Fruit fly (Drosophila melanogaster) whole organism, embryonic: ENCODE results near the gene Drs.

Experiments used
- B-H2 ChIP-seq: fragments of 200-800 bp; sonication (Bioruptor generic); optimal IDR thresholded peaks from 2 replicates; lab custom pipeline; 2018; ENCODE audit warnings: missing biosample characterization, mild to moderate bottlenecking, missing genetic modification characterization
- Blimp-1 ChIP-seq: fragments of 200-800 bp; sonication (Bioruptor generic); optimal IDR thresholded peaks from 3 replicates; lab custom pipeline; 2018; ENCODE audit warnings: missing biosample characterization, missing genetic modification characterization, mild to moderate bottlenecking, moderate library complexity, missing genetic modification reagents
- CG10654 ChIP-seq: fragments of 200-800 bp; sonication (Bioruptor generic); optimal IDR thresholded peaks from 2 replicates; lab custom pipeline; 2016; ENCODE audit warnings: missing biosample characterization, missing genetic modification characterization
- CG12299 ChIP-seq: fragments of 200-800 bp; sonication (Bioruptor generic); optimal IDR thresholded peaks from 2 replicates; lab custom pipeline; 2018; ENCODE audit warnings: missing biosample characterization, mild to moderate bottlenecking, missing genetic modification characterization
- CG15479 ChIP-seq: fragments of 200-800 bp; sonication (Bioruptor generic); optimal IDR thresholded peaks from 3 replicates; lab custom pipeline; 2019; ENCODE audit warnings: missing biosample characterization, mild to moderate bottlenecking, missing genetic modification characterization, moderate library complexity
- CG1603 ChIP-seq: fragments of 200-800 bp; sonication (Bioruptor generic); optimal IDR thresholded peaks from 2 replicates; lab custom pipeline; 2019; ENCODE audit warnings: missing biosample characterization, mild to moderate bottlenecking, missing genetic modification characterization, moderate library complexity
- CG17568 ChIP-seq: fragments of 200-800 bp; sonication (Bioruptor generic); optimal IDR thresholded peaks from 2 replicates; lab custom pipeline; 2018; ENCODE audit warnings: missing biosample characterization, mild to moderate bottlenecking, missing genetic modification characterization, moderate library complexity
- CG18011 ChIP-seq: fragments of 200-800 bp; sonication (Bioruptor generic); optimal IDR thresholded peaks from 2 replicates; lab custom pipeline; 2017; ENCODE audit warnings: missing biosample characterization, missing genetic modification characterization, mild to moderate bottlenecking, moderate library complexity, missing genotype
- CG2199 ChIP-seq: fragments of 200-800 bp; sonication (Bioruptor generic); IDR thresholded peaks from 3 replicates; pipeline ENCODE4 v1.3.6; 2022; ENCODE audit warnings: missing biosample characterization, missing genetic modification characterization
- CG2712 ChIP-seq: fragments of 200-800 bp; optimal IDR thresholded peaks from 3 replicates; lab custom pipeline; 2019; ENCODE audit warnings: missing biosample characterization, mild to moderate bottlenecking, missing genetic modification characterization, moderate library complexity
- CG4328 ChIP-seq: fragments of 200-800 bp; sonication (Bioruptor generic); optimal IDR thresholded peaks from 3 replicates; lab custom pipeline; 2017; ENCODE audit warnings: missing biosample characterization, missing genetic modification reagents, missing genetic modification characterization
- CG4424 ChIP-seq: fragments of 200-800 bp; sonication (Bioruptor generic); optimal IDR thresholded peaks from 3 replicates; lab custom pipeline; 2016; ENCODE audit warnings: missing biosample characterization, missing genetic modification characterization
- CG6813 ChIP-seq: fragments of 200-800 bp; sonication (Bioruptor generic); optimal IDR thresholded peaks from 2 replicates; lab custom pipeline; 2017; ENCODE audit warnings: missing biosample characterization, missing genetic modification characterization, mild to moderate bottlenecking, moderate library complexity, missing genetic modification reagents
- CG8281 ChIP-seq: fragments of 200-800 bp; sonication (Bioruptor generic); optimal IDR thresholded peaks from 2 replicates; lab custom pipeline; 2018; ENCODE audit warnings: missing biosample characterization, mild to moderate bottlenecking, missing genetic modification characterization, moderate library complexity
- CG9215 ChIP-seq: fragments of 200-800 bp; sonication (Bioruptor generic); IDR thresholded peaks from 2 replicates; pipeline ENCODE4 v1.3.6; 2022; ENCODE audit warnings: missing biosample characterization, missing genetic modification characterization
- CG9932 ChIP-seq: fragments of 200-800 bp; sonication (Bioruptor generic); IDR thresholded peaks from 2 replicates; pipeline ENCODE4 v1.3.6; 2022; ENCODE audit warnings: missing biosample characterization, missing genetic modification characterization
- H2.0 ChIP-seq: fragments of 200-800 bp; sonication (Bioruptor generic); IDR thresholded peaks from 2 replicates; pipeline ENCODE4 v1.3.6; 2022; ENCODE audit warnings: missing biosample characterization, missing genetic modification characterization
- Hr51 ChIP-seq, 2 experiments: fragments of 200-800 bp; sonication (Bioruptor generic); optimal IDR thresholded peaks; 2 replicates in 1 of 2; 3 replicates in 1 of 2; lab custom pipeline; 2016 to 2018; ENCODE audit warnings: missing biosample characterization in 2 of 2, missing genetic modification characterization in 2 of 2, mild to moderate bottlenecking in 1 of 2, moderate library complexity in 1 of 2
- Hr78 ChIP-seq, 2 experiments: fragments of 200-800 bp in 1 of 2; fragments of >200 bp in 1 of 2; sonication (Bioruptor generic) in 1 of 2; optimal IDR thresholded peaks; 2 replicates each; lab custom pipeline; 2017 to 2019; ENCODE audit warnings: missing biosample characterization in 2 of 2, missing genetic modification characterization in 2 of 2, mild to moderate bottlenecking in 1 of 2, moderate library complexity in 1 of 2
- Med ChIP-seq: fragments of 200-800 bp; sonication (Bioruptor generic); peaks from one replicate; lab custom pipeline; 2016; ENCODE audit warnings: missing biosample characterization, missing genetic modification characterization, mild to moderate bottlenecking, inconsistent platforms, moderate library complexity
- Mes4 ChIP-seq: fragments of 200-800 bp; sonication (Bioruptor generic); optimal IDR thresholded peaks from 2 replicates; lab custom pipeline; 2016; ENCODE audit warnings: missing biosample characterization, missing genetic modification characterization
- NFAT ChIP-seq: fragments of 200-800 bp; sonication (Bioruptor generic); IDR thresholded peaks from 2 replicates; pipeline ENCODE4 v1.3.6; 2022; ENCODE audit warnings: missing biosample characterization, missing genetic modification characterization
- TFAM ChIP-seq: fragments of 200-800 bp; sonication (Bioruptor generic); optimal IDR thresholded peaks from 2 replicates; lab custom pipeline; 2017; ENCODE audit warnings: missing biosample characterization, missing genetic modification characterization, inconsistent platforms
- Xrp1 ChIP-seq: fragments of 200-800 bp; sonication (Bioruptor generic); IDR thresholded peaks from 2 replicates; pipeline ENCODE4 v1.3.6; 2022; ENCODE audit warnings: missing biosample characterization, missing genetic modification characterization
- al ChIP-seq: fragments of 200-800 bp; sonication (Bioruptor generic); IDR thresholded peaks from 2 replicates; pipeline ENCODE4 v1.3.6; 2022; ENCODE audit warnings: missing biosample characterization, missing genetic modification characterization
- ara ChIP-seq: fragments of 200-800 bp; sonication (Bioruptor generic); IDR thresholded peaks from 2 replicates; pipeline ENCODE4 v1.3.6; 2022; ENCODE audit warnings: missing biosample characterization, missing genetic modification characterization
- chif ChIP-seq, 2 experiments: fragments of 200-800 bp; sonication (Bioruptor generic); optimal IDR thresholded peaks; 3 replicates each; lab custom pipeline; 2016; ENCODE audit warnings: missing biosample characterization in 2 of 2, missing genetic modification characterization in 2 of 2
- chinmo ChIP-seq: fragments of 200-800 bp; sonication (Bioruptor generic); IDR thresholded peaks from 4 replicates; pipeline ENCODE4 v1.3.6; 2022; ENCODE audit warnings: missing biosample characterization, missing genetic modification characterization; ENCODE audit not compliant: partially characterized antibody
- chm ChIP-seq: fragments of 200-800 bp; sonication (Bioruptor generic); IDR thresholded peaks from 2 replicates; pipeline ENCODE4 v1.3.6; 2022; ENCODE audit warnings: missing biosample characterization, missing genetic modification characterization
- ci ChIP-seq: fragments of 200-800 bp; sonication (Bioruptor generic); IDR thresholded peaks from 3 replicates; pipeline ENCODE4 v1.3.6; 2022; ENCODE audit warnings: missing biosample characterization, missing genetic modification characterization
- corto ChIP-seq: fragments of 200-800 bp; sonication (Bioruptor generic); optimal IDR thresholded peaks from 2 replicates; lab custom pipeline; 2016; ENCODE audit warnings: missing biosample characterization, mild to moderate bottlenecking, missing genetic modification characterization, moderate library complexity
- dmrt11E ChIP-seq: fragments of 200-800 bp; sonication (Bioruptor generic); optimal IDR thresholded peaks from 3 replicates; lab custom pipeline; 2018; ENCODE audit warnings: missing biosample characterization, mild to moderate bottlenecking, missing genetic modification characterization, moderate library complexity
- dysf ChIP-seq: fragments of 200-800 bp; sonication (Bioruptor generic); IDR thresholded peaks from 3 replicates; pipeline ENCODE4 v1.3.6; 2022; ENCODE audit warnings: missing biosample characterization, missing genetic modification characterization
- fd102C ChIP-seq: fragments of 200-800 bp; sonication (Bioruptor generic); optimal IDR thresholded peaks from 2 replicates; lab custom pipeline; 2018; ENCODE audit warnings: missing biosample characterization, mild to moderate bottlenecking, missing genetic modification characterization, moderate library complexity
- mirr ChIP-seq: fragments of 200-800 bp; sonication (Bioruptor generic); optimal IDR thresholded peaks from 3 replicates; lab custom pipeline; 2018; ENCODE audit warnings: missing biosample characterization, mild to moderate bottlenecking, missing genetic modification characterization
- onecut ChIP-seq: fragments of 200-800 bp; sonication (Bioruptor generic); IDR thresholded peaks from 2 replicates; pipeline ENCODE4 v1.3.6; 2022; ENCODE audit warnings: missing biosample characterization, missing genetic modification characterization
- psq ChIP-seq: fragments of 200-800 bp; sonication (Bioruptor generic); optimal IDR thresholded peaks from 2 replicates; lab custom pipeline; 2017; ENCODE audit warnings: missing biosample characterization, missing genetic modification characterization
- pzg ChIP-seq: fragments of 200-800 bp; sonication (Bioruptor generic); optimal IDR thresholded peaks from 3 replicates; lab custom pipeline; 2018; ENCODE audit warnings: missing biosample characterization, mild to moderate bottlenecking, missing genetic modification characterization, moderate library complexity
- run ChIP-seq: fragments of 200-800 bp; sonication (Bioruptor generic); optimal IDR thresholded peaks from 3 replicates; lab custom pipeline; 2018; ENCODE audit warnings: missing biosample characterization, mild to moderate bottlenecking, missing genetic modification characterization
- sd ChIP-seq: fragments of 200-800 bp; sonication (Bioruptor generic); optimal IDR thresholded peaks from 3 replicates; lab custom pipeline; 2018; ENCODE audit warnings: missing biosample characterization, mild to moderate bottlenecking, missing genetic modification characterization, moderate library complexity
- sens ChIP-seq: fragments of 200-800 bp; sonication (Bioruptor generic); peaks from one replicate; lab custom pipeline; 2016; ENCODE audit warnings: missing biosample characterization, missing genetic modification characterization
- stc ChIP-seq: fragments of 200-800 bp; sonication (Bioruptor generic); IDR thresholded peaks from 2 replicates; pipeline ENCODE4 v1.3.6; 2022; ENCODE audit warnings: missing biosample characterization, missing genetic modification characterization
- sug ChIP-seq: fragments of 200-800 bp; optimal IDR thresholded peaks from 2 replicates; lab custom pipeline; 2019; ENCODE audit warnings: missing biosample characterization, mild to moderate bottlenecking, missing genetic modification characterization, moderate library complexity
- tll ChIP-seq, 2 experiments: fragments of 200-800 bp in 1 of 2; fragments of >200 bp in 1 of 2; sonication (Bioruptor generic) in 1 of 2; optimal IDR thresholded peaks; 2 replicates each; lab custom pipeline; 2017 to 2019; ENCODE audit warnings: missing biosample characterization in 2 of 2, missing genetic modification characterization in 2 of 2, mild to moderate bottlenecking in 1 of 2, moderate library complexity in 1 of 2
- tna ChIP-seq: fragments of 200-800 bp; sonication (Bioruptor generic); IDR thresholded peaks from 2 replicates; pipeline ENCODE4 v1.3.6; 2022; ENCODE audit warnings: missing biosample characterization, missing genetic modification characterization; ENCODE audit not compliant: partially characterized antibody
- yki ChIP-seq: fragments of >200 bp; optimal IDR thresholded peaks from 3 replicates; lab custom pipeline; 2018

The Drs gene

dm6 chr3L:3411699-3412098 lies 42.3 kb downstream of the Drs start (continued):
- no peak for TF ChIP-seq yki (lab: Kevin White, UChicago)
- peak; percentile 32; the same call in 1 of the 2 replicates for TF ChIP-seq CG9932 (GFP tag; lab: Robert Waterston, UW)
- no peak for TF ChIP-seq CG17568
- no peak for TF ChIP-seq H2.0 (GFP tag; lab: Robert Waterston, UW)
- TF ChIP-seq dmrt11E (tag; lab: Kevin White, UChicago), result no peak
- peak; percentile 38; the same call in 1 of the 2 replicates for TF ChIP-seq CG9215 (GFP tag; lab: Robert Waterston, UW)
- TF ChIP-seq CG2712 (tag; lab: Kevin White, UChicago), result peak; percentile 1
- TF ChIP-seq mirr (GFP tag; lab: Kevin White, UChicago), result no peak
- TF ChIP-seq al (GFP tag; lab: Robert Waterston, UW), result no peak
- no peak for TF ChIP-seq CG4424 (GFP tag; lab: Kevin White, UChicago)
- TF ChIP-seq CG12299 (tag; lab: Kevin White, UChicago), result no peak
- TF ChIP-seq CG15479 (GFP tag; lab: Kevin White, UChicago), result no peak
- no peak for TF ChIP-seq CG4328
- no peak for TF ChIP-seq CG10654
- TF ChIP-seq Hr51 (GFP tag; optimal IDR thresholded peaks at IDR 0.05; lab: Kevin White, UChicago), result peak in 1 of 2 experiments; percentile 66
- TF ChIP-seq Mes4 (GFP tag; lab: Kevin White, UChicago), result no peak
- no peak for TF ChIP-seq Hr78 (GFP tag; optimal IDR thresholded peaks at IDR 0.05; lab: Kevin White, UChicago)

DNA sequence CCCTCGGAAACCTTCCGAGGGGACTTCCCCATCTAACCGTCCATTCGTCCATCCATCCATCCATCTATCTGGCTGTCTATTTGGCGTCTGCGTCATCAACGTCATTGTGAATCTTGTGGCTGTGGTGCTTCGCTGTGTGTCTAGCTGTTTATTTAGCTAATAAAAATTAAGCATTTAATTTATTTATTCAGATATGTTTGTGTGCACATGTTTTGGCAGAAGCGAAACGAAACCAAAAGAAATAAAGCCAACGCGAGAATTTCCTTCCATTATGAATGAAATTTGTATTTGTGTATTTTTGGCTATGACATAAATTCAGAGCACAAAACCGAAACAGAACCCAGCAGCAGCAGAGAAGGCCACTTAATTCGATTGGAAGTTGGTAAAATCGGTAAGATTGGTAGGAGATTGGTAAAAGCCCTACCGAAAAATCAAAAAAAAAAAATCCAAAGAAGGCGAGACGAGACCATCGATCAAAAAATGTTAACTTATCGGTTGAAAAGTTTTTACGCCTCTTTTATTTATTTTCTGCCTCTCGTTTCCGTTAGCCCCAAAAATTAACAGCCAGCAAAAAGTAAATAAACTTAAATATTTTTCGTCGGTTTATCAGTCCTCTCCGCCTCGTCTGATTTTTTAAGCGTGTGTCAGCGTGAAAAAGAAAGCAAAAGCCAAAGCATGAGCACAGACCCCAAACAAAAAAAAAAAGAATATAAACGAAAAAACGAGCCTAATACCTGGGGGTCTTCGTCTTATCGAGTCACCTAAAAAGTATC lies 45.6 kb downstream of the Drs start:
- TF ChIP-seq TFAM (GFP tag; lab: Kevin White, UChicago) (no peak), CG2199 (GFP tag; lab: Robert Waterston, UW) (0 out of 3 replicates have a peak, but pooled peaks have one; percentile 9), chif (GFP tag; optimal IDR thresholded peaks at IDR 0.05; lab: Kevin White, UChicago) (no peak), CG8281 (tag; lab: Kevin White, UChicago) (peak; percentile 61), sens (GFP tag; lab: Kevin White, UChicago) (peak; percentile 5), tna (GFP tag; lab: Robert Waterston, UW) (no peak), Med (GFP tag; lab: Kevin White, UChicago) (peak; percentile 55), sug (tag; lab: Kevin White, UChicago) (peak; percentile 74), Blimp-1 (GFP tag; lab: Kevin White, UChicago) (peak; percentile 25), dysf (GFP tag; lab: Robert Waterston, UW) (no peak), chinmo (0 out of 4 replicates have a peak, but pooled peaks have one; percentile 18), B-H2 (no peak)

dm6 chr3L:3415633-3416198 lies 46.4 kb downstream of the Drs start:
- TF ChIP-seq CG6813, result peak; percentile 11
- TF ChIP-seq run, result no peak
- TF ChIP-seq ara (GFP tag; lab: Robert Waterston, UW), result peak; percentile 45; the same call in 1 of the 2 replicates
- TF ChIP-seq Xrp1 (GFP tag; lab: Robert Waterston, UW), result no peak
- no peak for TF ChIP-seq corto (GFP tag; lab: Kevin White, UChicago)
- TF ChIP-seq sens (GFP tag; lab: Kevin White, UChicago), result peak; percentile 66
- peak; percentile 7; the same call in 1 of the 2 replicates for TF ChIP-seq stc
- TF ChIP-seq psq (GFP tag; lab: Kevin White, UChicago), result no peak
- peak; percentile 28 for TF ChIP-seq sd (tag; lab: Kevin White, UChicago)
- no peak for TF ChIP-seq onecut
- TF ChIP-seq NFAT (GFP tag; lab: Robert Waterston, UW), result no peak
- TF ChIP-seq pzg (GFP tag; lab: Kevin White, UChicago), result no peak
- TF ChIP-seq chm, result peak; percentile 63
- peak; percentile 1 for TF ChIP-seq CG1603 (tag; lab: Kevin White, UChicago)
- no peak for TF ChIP-seq CG18011 (GFP tag; lab: Kevin White, UChicago)
- TF ChIP-seq tll (GFP tag; optimal IDR thresholded peaks at IDR 0.05; lab: Kevin White, UChicago), result peak in 1 of 2 experiments; percentile 27
- TF ChIP-seq fd102C (GFP tag; lab: Kevin White, UChicago), result no peak
- peak; percentile 20 for TF ChIP-seq Med (GFP tag; lab: Kevin White, UChicago)
- TF ChIP-seq ci (GFP tag; lab: Robert Waterston, UW), result peak; percentile 20; the same call in 1 of the 3 replicates
